Fruit fly (Drosophila melanogaster): ENCODE measurements around the gene CG1572.

DNA sequence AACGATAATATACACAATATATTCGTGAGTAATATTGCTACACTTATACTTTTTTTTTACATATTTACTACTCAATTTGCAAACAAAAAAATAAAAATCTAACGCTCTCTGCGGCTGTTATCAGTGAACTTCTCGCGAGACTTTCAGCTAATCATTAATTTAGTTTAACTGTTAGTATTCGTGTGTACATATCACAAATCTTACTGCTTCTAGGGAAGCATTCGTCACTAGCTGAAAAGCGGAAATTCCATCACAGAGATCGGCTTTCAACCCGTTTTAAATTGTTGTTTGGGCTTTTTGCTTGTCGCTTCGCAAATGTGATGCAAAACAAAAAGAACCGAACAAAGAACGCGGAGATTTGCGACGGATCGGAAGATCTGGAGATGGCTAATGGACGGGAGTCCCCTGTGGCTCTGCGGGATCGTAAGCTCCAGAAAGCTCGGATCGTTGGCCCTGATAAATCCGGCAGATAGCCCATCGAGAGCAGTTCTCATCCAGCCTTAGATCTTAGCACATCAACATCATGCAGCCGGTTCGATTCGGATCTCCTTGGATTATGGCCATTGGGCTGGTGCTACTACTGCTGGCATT is 3.1 kb upstream of the CG1572 start, which contains the start of gene PGRP-SA:
- no peak for TF ChIP-seq CG6854 (GFP tag; optimal IDR thresholded peaks at IDR 0.05)
- TF ChIP-seq Hr38 (GFP tag; optimal IDR thresholded peaks at IDR 0.05): no peak
- TF ChIP-seq ss (GFP tag; optimal IDR thresholded peaks at IDR 0.05): no peak
- no peak for TF ChIP-seq CG6792 (GFP tag; optimal IDR thresholded peaks at IDR 0.05)
- no peak for TF ChIP-seq CG15336 (GFP tag; IDR thresholded peaks at IDR 0.05)
- no peak for TF ChIP-seq CG16779 (tag; optimal IDR thresholded peaks at IDR 0.05)

Measured in whole organism, prepupa.